Worm (Caenorhabditis elegans) whole organism, young adult: ENCODE results near the gene Y36E3A.2.

Experiments
- D2030.7 ChIP-seq: fragments of 200-800 bp; sonication (Bioruptor generic); IDR thresholded peaks from 2 replicates; pipeline ENCODE4 v1.3.6; 2022; ENCODE audit warnings: missing genetic modification reagents, missing genetic modification characterization, missing compliant biosample characterization
- F55B11.4 ChIP-seq: sonication (generic microtip); optimal IDR thresholded peaks from 2 replicates; lab custom pipeline; 2016; ENCODE audit warnings: missing compliant biosample characterization, missing genetic modification characterization, borderline replicate concordance; ENCODE audit not compliant: insufficient read depth
- F57C9.4 ChIP-seq: sonication (generic microtip); optimal IDR thresholded peaks from 2 replicates; lab custom pipeline; 2017; ENCODE audit warnings: mild to moderate bottlenecking, missing genetic modification characterization, missing compliant biosample characterization
- K11D2.4 ChIP-seq: fragments of 200-800 bp; sonication (Bioruptor generic); IDR thresholded peaks from 2 replicates; pipeline ENCODE4 v1.3.6; 2022; ENCODE audit warnings: missing genetic modification reagents, missing genetic modification characterization, missing compliant biosample characterization
- Y56A3A.18 ChIP-seq: fragments of 200-800 bp; sonication (Bioruptor generic); IDR thresholded peaks from 2 replicates; pipeline ENCODE4 v1.3.6; 2022; ENCODE audit warnings: missing genetic modification reagents, missing genetic modification characterization, missing compliant biosample characterization
- ZK185.1 ChIP-seq: sonication (generic microtip); optimal IDR thresholded peaks from 2 replicates; lab custom pipeline; 2016; ENCODE audit warnings: mild to moderate bottlenecking, missing genetic modification characterization, missing compliant biosample characterization; ENCODE audit not compliant: poor library complexity, severe bottlenecking
- atf-7 ChIP-seq: sonication (generic microtip); optimal IDR thresholded peaks from 2 replicates; lab custom pipeline; 2017; ENCODE audit warnings: mild to moderate bottlenecking, missing genetic modification characterization, missing compliant biosample characterization
- attf-3 ChIP-seq: fragments of 200-800 bp; sonication (Bioruptor generic); conservative IDR thresholded peaks from 2 replicates; pipeline ENCODE4 v1.3.6; 2022; ENCODE audit warnings: missing genetic modification reagents, missing genetic modification characterization, missing compliant biosample characterization
- bed-1 ChIP-seq: fragments of 200-800 bp; sonication (Bioruptor generic); IDR thresholded peaks from 2 replicates; pipeline ENCODE4 v1.3.6; 2022; ENCODE audit warnings: missing genetic modification reagents, missing genetic modification characterization, missing compliant biosample characterization
- dpl-1 ChIP-seq: fragments of 150-350 bp; optimal IDR thresholded peaks from 2 replicates; lab custom pipeline; 2014; ENCODE audit warnings: missing biosample characterization, missing genetic modification reagents, missing genetic modification characterization
- egl-18 ChIP-seq: fragments of 200-800 bp; sonication (Bioruptor generic); IDR thresholded peaks from 2 replicates; pipeline ENCODE4 v1.3.6; 2022; ENCODE audit warnings: missing genetic modification reagents, missing genetic modification characterization, missing compliant biosample characterization
- egl-44 ChIP-seq: fragments of 200-800 bp; sonication (Bioruptor generic); IDR thresholded peaks from 2 replicates; pipeline ENCODE4 v1.3.6; 2022; ENCODE audit warnings: missing genetic modification reagents, missing genetic modification characterization, missing compliant biosample characterization
- egrh-3 ChIP-seq: fragments of 200-800 bp; sonication (Bioruptor generic); IDR thresholded peaks from 2 replicates; pipeline ENCODE4 v1.3.6; 2022; ENCODE audit warnings: missing genetic modification reagents, missing genetic modification characterization, missing compliant biosample characterization
- ekl-4 ChIP-seq: fragments of 200-800 bp; sonication (Bioruptor generic); IDR thresholded peaks from 2 replicates; pipeline ENCODE4 v1.3.6; 2022; ENCODE audit warnings: missing genetic modification reagents, missing genetic modification characterization, missing compliant biosample characterization
- ets-4 ChIP-seq: fragments of 200-800 bp; sonication (Bioruptor generic); optimal IDR thresholded peaks from 2 replicates; lab custom pipeline; 2018; ENCODE audit warnings: mild to moderate bottlenecking, missing genetic modification characterization, missing compliant biosample characterization
- hmg-1.2 ChIP-seq: fragments of 200-800 bp; sonication (Bioruptor generic); IDR thresholded peaks from 2 replicates; pipeline ENCODE4 v1.3.6; 2022; ENCODE audit warnings: missing genetic modification reagents, missing genetic modification characterization, missing compliant biosample characterization
- hrde-1 ChIP-seq: sonication (generic microtip); optimal IDR thresholded peaks from 2 replicates; lab custom pipeline; 2016; ENCODE audit warnings: missing genetic modification characterization, mild to moderate bottlenecking, missing compliant biosample characterization, moderate library complexity, missing genotype, missing genetic modification reagents, borderline replicate concordance
- hsf-1 ChIP-seq: fragments of 200-800 bp; sonication (Bioruptor generic); IDR thresholded peaks from 2 replicates; pipeline ENCODE4 v1.3.6; 2022; ENCODE audit warnings: missing genetic modification reagents, missing genetic modification characterization, missing compliant biosample characterization
- let-526 ChIP-seq: fragments of 200-800 bp; sonication (Bioruptor generic); IDR thresholded peaks from 2 replicates; pipeline ENCODE4 v1.3.6; 2022; ENCODE audit warnings: missing genetic modification reagents, missing genetic modification characterization, missing compliant biosample characterization
- lin-26 ChIP-seq: fragments of 200-800 bp; sonication (Bioruptor generic); IDR thresholded peaks from 2 replicates; pipeline ENCODE4 v1.3.6; 2022; ENCODE audit warnings: missing genetic modification reagents, missing genetic modification characterization, missing compliant biosample characterization
- lin-40 ChIP-seq: sonication (generic microtip); optimal IDR thresholded peaks from 2 replicates; lab custom pipeline; 2016; ENCODE audit warnings: missing genetic modification characterization, mild to moderate bottlenecking, missing compliant biosample characterization, missing genotype, missing genetic modification reagents
- lsy-27 ChIP-seq: sonication (generic microtip); optimal IDR thresholded peaks from 2 replicates; lab custom pipeline; 2017; ENCODE audit warnings: missing genetic modification characterization, mild to moderate bottlenecking, missing compliant biosample characterization, antibody characterized with exemption, missing genotype, borderline replicate concordance; ENCODE audit not compliant: insufficient read depth
- madf-6 ChIP-seq: fragments of 200-800 bp; sonication (Bioruptor generic); IDR thresholded peaks from 2 replicates; pipeline ENCODE4 v1.3.6; 2022; ENCODE audit warnings: missing genetic modification reagents, missing genetic modification characterization, missing compliant biosample characterization
- mcd-1 ChIP-seq: fragments of 200-800 bp; sonication (Bioruptor generic); IDR thresholded peaks from 2 replicates; pipeline ENCODE4 v1.3.6; 2022; ENCODE audit warnings: missing genetic modification reagents, missing genetic modification characterization, missing compliant biosample characterization
- mel-28 ChIP-seq: sonication (generic microtip); optimal IDR thresholded peaks from 2 replicates; lab custom pipeline; 2016; ENCODE audit warnings: borderline replicate concordance, mild to moderate bottlenecking, missing genetic modification characterization, missing compliant biosample characterization
- mxl-1 ChIP-seq: sonication (generic microtip); optimal IDR thresholded peaks from 2 replicates; lab custom pipeline; 2016; ENCODE audit warnings: missing genetic modification characterization, missing compliant biosample characterization
- nhr-179 ChIP-seq: sonication (generic microtip); optimal IDR thresholded peaks from 2 replicates; lab custom pipeline; 2016; ENCODE audit warnings: mild to moderate bottlenecking, missing genetic modification characterization, missing compliant biosample characterization
- pbrm-1 ChIP-seq: fragments of 200-800 bp; sonication (Bioruptor generic); IDR thresholded peaks from 2 replicates; pipeline ENCODE4 v1.3.6; 2022; ENCODE audit warnings: missing genetic modification reagents, missing genetic modification characterization, missing compliant biosample characterization
- pha-4 ChIP-seq: fragments of 150-350 bp; sonication (generic microtip); optimal IDR thresholded peaks from 2 replicates; lab custom pipeline; 2014; ENCODE audit warnings: missing biosample characterization, missing genetic modification reagents, missing genetic modification characterization
- snpc-1.1 ChIP-seq: sonication (generic microtip); optimal IDR thresholded peaks from 2 replicates; lab custom pipeline; 2017; ENCODE audit warnings: missing genetic modification characterization, mild to moderate bottlenecking, missing compliant biosample characterization, antibody characterized with exemption, moderate library complexity, missing genotype, missing genetic modification reagents; ENCODE audit not compliant: insufficient read depth
- snpc-1.3 ChIP-seq: sonication (generic microtip); optimal IDR thresholded peaks from 2 replicates; lab custom pipeline; 2017; ENCODE audit warnings: missing genetic modification characterization, mild to moderate bottlenecking, missing compliant biosample characterization, antibody characterized with exemption, moderate library complexity, missing genotype, missing genetic modification reagents; ENCODE audit not compliant: insufficient read depth
- snpc-3.4 ChIP-seq: sonication (generic microtip); optimal IDR thresholded peaks from 2 replicates; lab custom pipeline; 2017; ENCODE audit warnings: missing genetic modification characterization, mild to moderate bottlenecking, missing compliant biosample characterization, antibody characterized with exemption, moderate library complexity, missing genotype, missing genetic modification reagents
- tbp1 ChIP-seq: fragments of 200-800 bp; sonication (Bioruptor generic); optimal IDR thresholded peaks from 2 replicates; lab custom pipeline; 2018; ENCODE audit warnings: mild to moderate bottlenecking, missing genetic modification characterization, missing compliant biosample characterization
- tbx-9 ChIP-seq: sonication (generic microtip); optimal IDR thresholded peaks from 2 replicates; lab custom pipeline; 2016; ENCODE audit warnings: borderline replicate concordance, missing genetic modification characterization, inconsistent platforms, missing compliant biosample characterization
- tlf-1 ChIP-seq: fragments of 200-800 bp; sonication (Bioruptor generic); optimal IDR thresholded peaks from 2 replicates; lab custom pipeline; 2018; ENCODE audit warnings: mild to moderate bottlenecking, missing genetic modification characterization, missing compliant biosample characterization
- unc-130 ChIP-seq: sonication (generic microtip); optimal IDR thresholded peaks from 2 replicates; lab custom pipeline; 2016; ENCODE audit warnings: missing genetic modification reagents, missing genetic modification characterization, missing compliant biosample characterization
- ztf-18 ChIP-seq: sonication (generic microtip); optimal IDR thresholded peaks from 2 replicates; lab custom pipeline; 2016; ENCODE audit warnings: missing genotype, mild to moderate bottlenecking, missing genetic modification characterization, missing compliant biosample characterization
- ztf-28 ChIP-seq: fragments of 200-800 bp; sonication (Bioruptor generic); IDR thresholded peaks from 2 replicates; pipeline ENCODE4 v1.3.6; 2022; ENCODE audit warnings: missing genetic modification reagents, missing genetic modification characterization, missing compliant biosample characterization
- ztf-6 ChIP-seq: fragments of 200-800 bp; sonication (Bioruptor generic); IDR thresholded peaks from 2 replicates; pipeline ENCODE4 v1.3.6; 2022; ENCODE audit warnings: missing genetic modification reagents, missing genetic modification characterization, missing compliant biosample characterization

Gene Y36E3A.2

ce11 chrV:15404859-15405258 lies 21.0 kb upstream of the Y36E3A.2 start, which contains the start of gene srh-258:
Gene srh-258 (plus strand): TSS chrV:15405159.
- no peak for TF ChIP-seq pha-4 (tag; lab: Kevin White, UChicago)
- no peak for TF ChIP-seq hsf-1
- TF ChIP-seq egrh-3 (GFP tag; lab: Robert Waterston, UW), result no peak
- TF ChIP-seq F55B11.4 (tag; lab: Kevin White, UChicago), result no peak
- TF ChIP-seq ets-4 (GFP tag; lab: Kevin White, UChicago), result no peak
- no peak for TF ChIP-seq F57C9.4 (tag; lab: Kevin White, UChicago)
- TF ChIP-seq ZK185.1 (tag; lab: Kevin White, UChicago), result no peak
- TF ChIP-seq, all 124 proteins: peak for 0

ce11 chrV:15406928-15407327 lies 18.9 kb upstream of the Y36E3A.2 start, which contains the start of gene srh-257:
Gene srh-257 (plus strand): TSS chrV:15407228.
- TF ChIP-seq snpc-1.1 (tag; lab: Kevin White, UChicago) (no peak), pbrm-1 (GFP tag; lab: Robert Waterston, UW) (no peak), K11D2.4 (GFP tag; lab: Robert Waterston, UW) (no peak), ztf-18 (no peak), unc-130 (GFP tag; lab: Kevin White, UChicago) (no peak), egl-18 (no peak), hmg-1.2 (GFP tag; lab: Robert Waterston, UW) (no peak)

ce11 chrV:15412625-15413024 lies 13.2 kb upstream of the Y36E3A.2 start, which contains the start of gene srbc-63:
Gene srbc-63 (minus strand): TSS chrV:15412725.
- TF ChIP-seq mcd-1 (no peak), mxl-1 (tag; lab: Kevin White, UChicago) (no peak), Y56A3A.18 (no peak), atf-7 (no peak), madf-6 (no peak), ztf-28 (no peak), nhr-179 (tag; lab: Kevin White, UChicago) (no peak), unc-130 (GFP tag; lab: Kevin White, UChicago) (no peak), snpc-3.4 (no peak), snpc-1.1 (tag; lab: Kevin White, UChicago) (no peak), ekl-4 (GFP tag; lab: Robert Waterston, UW) (no peak), mel-28 (no peak), bed-1 (GFP tag; lab: Robert Waterston, UW) (no peak), dpl-1 (no peak), snpc-1.3 (no peak), lin-26 (no peak), ztf-6 (GFP tag; lab: Robert Waterston, UW) (no peak), lsy-27 (tag; lab: Kevin White, UChicago) (no peak), attf-3 (no peak), lin-40 (no peak)

- no peak for TF ChIP-seq hrde-1 (tag; lab: Kevin White, UChicago)
- TF ChIP-seq tbx-9 (tag; lab: Kevin White, UChicago), result no peak
- no peak for TF ChIP-seq mel-28
- no peak for TF ChIP-seq lsy-27 (tag; lab: Kevin White, UChicago)
- TF ChIP-seq ets-4 (GFP tag; lab: Kevin White, UChicago), result no peak
- TF ChIP-seq atf-7, result no peak
- no peak for TF ChIP-seq let-526 (GFP tag; lab: Robert Waterston, UW)
- TF ChIP-seq D2030.7 (GFP tag; lab: Robert Waterston, UW), result no peak
- TF ChIP-seq tlf-1 (GFP tag; lab: Kevin White, UChicago), result no peak
- no peak for TF ChIP-seq K11D2.4 (GFP tag; lab: Robert Waterston, UW)
- no peak for TF ChIP-seq F57C9.4 (tag; lab: Kevin White, UChicago)
- no peak for TF ChIP-seq tbp1 (GFP tag; lab: Kevin White, UChicago)
- no peak for TF ChIP-seq egl-44
These were observed 12.0 kb upstream of the Y36E3A.2 start, which contains the start of gene srh-264 for ce11 chrV:15413847-15414246. Gene srh-264 (plus strand): TSS chrV:15414147.
